Fruit fly (Drosophila melanogaster): Measurements from ENCODE around the gene CalpC.

The CalpC gene

DNA sequence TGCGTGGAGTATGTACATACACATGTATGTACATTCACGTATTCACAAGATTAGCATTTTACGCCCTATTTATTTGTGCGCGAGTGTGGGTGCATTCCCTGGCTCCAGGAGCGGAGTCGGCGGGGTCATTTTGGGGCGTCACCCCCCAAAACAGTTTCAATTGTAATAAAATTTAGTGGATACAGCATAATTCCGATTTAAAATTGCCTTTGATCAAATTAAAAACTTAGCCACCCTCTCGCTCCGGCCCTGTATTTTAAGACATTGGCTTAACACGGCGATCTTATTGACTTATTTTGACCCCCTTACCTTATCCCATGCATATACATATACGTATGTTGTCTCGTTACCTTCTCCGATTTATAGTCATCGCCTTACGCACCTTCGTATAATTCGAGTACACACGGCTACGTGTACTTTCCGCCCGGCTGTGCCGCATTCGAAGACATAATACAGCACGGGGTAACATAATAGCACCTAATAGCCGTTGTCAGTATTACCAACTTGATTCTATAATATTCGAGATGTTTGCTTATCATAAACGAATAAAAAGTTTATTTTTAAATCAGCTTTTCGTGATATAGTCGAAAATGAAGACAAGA is 46.1 kb upstream of the CalpC start (continued):
- TF ChIP-seq wek (GFP tag; optimal IDR thresholded peaks at IDR 0.05): peak; percentile 48
- peak; percentile 59 for TF ChIP-seq CG17829 (tag; optimal IDR thresholded peaks at IDR 0.05)
- TF ChIP-seq CG1529 (GFP tag; optimal IDR thresholded peaks at IDR 0.05): peak; percentile 47
- TF ChIP-seq MTF-1 (GFP tag; optimal IDR thresholded peaks at IDR 0.05; ENCODE audit: borderline replicate concordance): peak; percentile 12
- peak; percentile 82 to 94 for TF ChIP-seq dpn (GFP tag; optimal IDR thresholded peaks at IDR 0.05)
- no peak for TF ChIP-seq mld (GFP tag; IDR thresholded peaks at IDR 0.05; ENCODE audit: partially characterized antibody)
- TF ChIP-seq Chrac-16 (GFP tag; optimal IDR thresholded peaks at IDR 0.05): peak; percentile 74
- no peak for TF ChIP-seq ac (GFP tag; optimal IDR thresholded peaks at IDR 0.05)
- TF ChIP-seq H2.0 (GFP tag; IDR thresholded peaks at IDR 0.05): peak; percentile 89
- TF ChIP-seq gem (tag; optimal IDR thresholded peaks at IDR 0.05): peak; percentile 81
- TF ChIP-seq CrebB (tag; optimal IDR thresholded peaks at IDR 0.05): peak; percentile 22
- no peak for TF ChIP-seq pita (GFP tag; optimal IDR thresholded peaks at IDR 0.05)
- TF ChIP-seq Stat92E (GFP tag; optimal IDR thresholded peaks at IDR 0.05): no peak
- TF ChIP-seq al (GFP tag; IDR thresholded peaks at IDR 0.05): peak; percentile 83
- peak; percentile 59 for TF ChIP-seq CG8388 (GFP tag; optimal IDR thresholded peaks at IDR 0.05)
- TF ChIP-seq CG4424 (GFP tag; optimal IDR thresholded peaks at IDR 0.05): peak; percentile 85
- TF ChIP-seq jumu (GFP tag; optimal IDR thresholded peaks at IDR 0.05): peak; percentile 93
- peak; percentile 94 for TF ChIP-seq pnt (GFP tag; optimal IDR thresholded peaks at IDR 0.05)
- TF ChIP-seq Sin3A (optimal IDR thresholded peaks at IDR 0.05): no peak
- peak; percentile 77 for TF ChIP-seq ro (GFP tag; IDR thresholded peaks at IDR 0.05)
- TF ChIP-seq Bgb (GFP tag; IDR thresholded peaks at IDR 0.05; ENCODE audit: partially characterized antibody): peak; percentile 72
- peak; percentile 50 to 76 for TF ChIP-seq bsh (GFP tag; optimal IDR thresholded peaks at IDR 0.05)
- TF ChIP-seq hb (GFP tag; IDR thresholded peaks at IDR 0.05; ENCODE audit: partially characterized antibody): no peak
- TF ChIP-seq cato (GFP tag; optimal IDR thresholded peaks at IDR 0.05; ENCODE audit: borderline replicate concordance): peak; percentile 14
- peak; percentile 94 for TF ChIP-seq Med (GFP tag)
- peak; percentile 73 for TF ChIP-seq grau (tag; optimal IDR thresholded peaks at IDR 0.05)
- TF ChIP-seq tgo (GFP tag; IDR thresholded peaks at IDR 0.05): peak; percentile 84
- TF ChIP-seq zfh1 (GFP tag; IDR thresholded peaks at IDR 0.05): peak; percentile 93
- peak; percentile 10 for TF ChIP-seq CG17912 (GFP tag; optimal IDR thresholded peaks at IDR 0.05)
- TF ChIP-seq ci (GFP tag; IDR thresholded peaks at IDR 0.05): peak; percentile 93
- TF ChIP-seq Ptx1 (GFP tag; IDR thresholded peaks at IDR 0.05): peak; percentile 95
- peak; percentile 80; the same call in 2 of the 3 replicates for TF ChIP-seq C15 (GFP tag; IDR thresholded peaks at IDR 0.05)
- TF ChIP-seq CG11247 (GFP tag; IDR thresholded peaks at IDR 0.05): peak; percentile 83
- no peak for TF ChIP-seq unc-4 (GFP tag; IDR thresholded peaks at IDR 0.05; ENCODE audit: partially characterized antibody)
- peak; percentile 82 for TF ChIP-seq Oli (tag; optimal IDR thresholded peaks at IDR 0.05)
- TF ChIP-seq Ets97D (GFP tag; optimal IDR thresholded peaks at IDR 0.05): peak; percentile 40
- peak; percentile 30 for TF ChIP-seq slou (GFP tag; optimal IDR thresholded peaks at IDR 0.05)
- TF ChIP-seq chn (GFP tag; optimal IDR thresholded peaks at IDR 0.05): peak; percentile 73
- TF ChIP-seq Fer3 (tag; optimal IDR thresholded peaks at IDR 0.05): peak; percentile 75
- peak; percentile 90 for TF ChIP-seq ttk (GFP tag; IDR thresholded peaks at IDR 0.05)
- TF ChIP-seq CG1647 (GFP tag; optimal IDR thresholded peaks at IDR 0.05): peak; percentile 64
- TF ChIP-seq CG3847 (GFP tag; IDR thresholded peaks at IDR 0.05): peak; percentile 80
- peak; percentile 41 for TF ChIP-seq CG34376 (GFP tag; optimal IDR thresholded peaks at IDR 0.05)
- no peak for TF ChIP-seq CG9797 (GFP tag; optimal IDR thresholded peaks at IDR 0.05)
- peak; percentile 71 for TF ChIP-seq CG7786 (GFP tag; optimal IDR thresholded peaks at IDR 0.05)
- TF ChIP-seq Taf1 (GFP tag; IDR thresholded peaks at IDR 0.05): peak; percentile 90
- TF ChIP-seq Aef1 (GFP tag; IDR thresholded peaks at IDR 0.05): peak; percentile 94
- peak; percentile 83 for TF ChIP-seq CG2120 (GFP tag; optimal IDR thresholded peaks at IDR 0.05)
- no peak for TF ChIP-seq Sry-β (GFP tag; optimal IDR thresholded peaks at IDR 0.05)
- peak; percentile 62 for TF ChIP-seq CG10147 (GFP tag; optimal IDR thresholded peaks at IDR 0.05)
